Worm (Caenorhabditis elegans): ENCODE measurements around the gene adt-1.

DNA sequence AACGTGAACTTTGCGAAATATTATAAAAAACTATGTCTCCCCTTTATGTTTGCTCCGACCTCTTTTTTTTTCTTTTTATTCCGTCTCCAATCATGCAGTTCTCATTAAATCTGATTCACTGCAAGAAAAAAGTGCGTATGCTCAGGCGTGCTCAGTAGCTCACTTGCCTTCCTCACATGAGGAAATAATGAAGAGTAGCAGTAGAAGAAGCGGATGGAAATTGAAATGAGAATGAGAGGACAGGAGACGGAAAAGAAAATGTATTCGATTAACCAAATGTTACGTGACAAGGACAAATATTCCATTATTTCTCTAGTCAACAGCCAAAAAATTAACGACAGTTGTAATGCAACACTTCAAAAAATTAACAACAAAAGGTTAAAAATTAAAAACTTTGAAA lies 34.4 kb downstream of the adt-1 start:
- TF ChIP-seq unc-39 (tag; optimal IDR thresholded peaks at IDR 0.05), result no peak
- no peak for TF ChIP-seq nhr-237 (tag; optimal IDR thresholded peaks at IDR 0.05)
- no peak for TF ChIP-seq mls-2 (tag; optimal IDR thresholded peaks at IDR 0.05)
- TF ChIP-seq elt-1 (tag; optimal IDR thresholded peaks at IDR 0.05; ENCODE audit: borderline replicate concordance, insufficient read depth), result no peak
- no peak for TF ChIP-seq unc-62 (GFP tag; optimal IDR thresholded peaks at IDR 0.05)
- TF ChIP-seq elt-3 (tag; optimal IDR thresholded peaks at IDR 0.05), result no peak
- TF ChIP-seq ztf-11 (tag; optimal IDR thresholded peaks at IDR 0.05), result no peak
- no peak for TF ChIP-seq ceh-39 (tag; optimal IDR thresholded peaks at IDR 0.05)
- no peak for TF ChIP-seq pha-4 (tag; optimal IDR thresholded peaks at IDR 0.05)
- no peak for TF ChIP-seq drap-1 (GFP tag; optimal IDR thresholded peaks at IDR 0.05)
- TF ChIP-seq lsy-2 (tag; optimal IDR thresholded peaks at IDR 0.05), result no peak
